Worm (Caenorhabditis elegans) whole organism, L4 larva: Measurements from ENCODE around the gene srlf-11.

Experiments used
- ZK337.2 ChIP-seq: fragments of 200-800 bp; sonication (Bioruptor generic); IDR thresholded peaks from 2 replicates; pipeline ENCODE4 v1.3.6; 2022; ENCODE audit warnings: missing genetic modification reagents, missing genetic modification characterization, missing compliant biosample characterization
- ama-1 ChIP-seq: fragments of 150-350 bp; optimal IDR thresholded peaks from 2 replicates; lab custom pipeline; 2014; ENCODE audit warnings: inconsistent platforms, mixed read lengths
- ceh-32 ChIP-seq: sonication (generic microtip); optimal IDR thresholded peaks from 2 replicates; lab custom pipeline; 2016; ENCODE audit warnings: mild to moderate bottlenecking, missing genetic modification characterization, missing compliant biosample characterization; ENCODE audit not compliant: poor library complexity
- fkh-10 ChIP-seq: fragments of 150-350 bp; optimal IDR thresholded peaks from 2 replicates; lab custom pipeline; 2014; ENCODE audit warnings: missing biosample characterization, missing genetic modification reagents, missing genetic modification characterization
- fos-1 ChIP-seq: fragments of 150-350 bp; optimal IDR thresholded peaks from 2 replicates; lab custom pipeline; 2014; ENCODE audit warnings: missing biosample characterization, missing genetic modification characterization
- lin-39 ChIP-seq: fragments of 150-350 bp; optimal IDR thresholded peaks from 2 replicates; lab custom pipeline; 2014; ENCODE audit warnings: missing biosample characterization, missing genetic modification reagents, missing genetic modification characterization
- skn-1 ChIP-seq: fragments of 150-350 bp; optimal IDR thresholded peaks from 2 replicates; lab custom pipeline; 2014; ENCODE audit warnings: missing biosample characterization, missing genetic modification characterization

DNA sequence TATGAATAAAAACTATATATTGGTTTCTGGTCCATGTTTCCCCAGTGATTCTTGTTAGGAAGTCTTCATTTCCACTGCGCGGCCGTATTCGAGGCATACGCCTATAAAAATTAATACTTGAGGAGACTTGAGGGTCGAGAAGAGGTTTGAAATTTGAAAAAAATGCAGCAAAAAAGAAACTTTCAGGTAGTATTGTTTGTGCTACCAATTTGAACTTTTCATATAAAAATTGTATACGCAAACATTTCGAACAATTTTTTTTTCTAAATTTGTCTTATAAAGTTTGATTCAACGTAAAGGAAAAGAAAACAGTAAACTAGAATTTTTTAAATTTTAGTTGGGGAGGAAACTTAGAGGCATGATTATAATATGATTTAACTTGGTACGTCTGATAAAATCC lies 34.0 kb downstream of the srlf-11 start, which contains the start of gene T11G6.4:
- TF ChIP-seq skn-1 (tag; lab: Kevin White, UChicago): no peak
- TF ChIP-seq lin-39 (tag; lab: Kevin White, UChicago): no peak
- no peak for TF ChIP-seq ceh-32 (tag; lab: Kevin White, UChicago)
- TF ChIP-seq fkh-10: no peak
- no peak for TF ChIP-seq ama-1
- no peak for TF ChIP-seq ZK337.2 (GFP tag; lab: Robert Waterston, UW)
- no peak for TF ChIP-seq fos-1
